Worm (Caenorhabditis elegans): ENCODE measurements around the gene sdz-1.

The sdz-1 gene

DNA sequence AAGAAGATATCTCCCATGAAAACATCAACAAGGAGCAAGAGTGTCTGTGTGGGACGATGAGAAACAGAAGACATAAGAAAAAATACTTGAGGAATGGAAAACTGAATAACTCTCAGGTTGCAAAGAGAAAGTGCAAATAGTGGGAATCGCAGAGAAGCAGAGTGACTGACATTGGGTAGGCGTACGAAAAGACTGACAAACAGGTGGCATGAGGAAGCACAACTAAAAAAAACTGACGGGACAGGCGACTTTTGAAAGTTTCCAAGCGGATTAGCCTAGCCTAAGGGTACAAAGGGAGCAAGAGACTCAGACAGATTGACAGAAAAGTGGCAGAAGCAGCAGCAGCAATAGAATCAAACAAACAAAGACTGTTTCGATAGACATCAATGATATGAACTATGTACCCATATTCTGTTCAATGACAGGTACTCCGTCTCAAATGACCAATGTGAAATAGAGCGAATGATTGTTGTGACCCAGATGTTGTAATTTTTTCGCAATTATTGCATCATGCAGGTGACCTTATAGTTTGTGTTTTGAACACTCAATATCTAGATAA, 34.3 kb upstream of the sdz-1 start (continued):
- TF ChIP-seq ceh-88 (GFP tag; IDR thresholded peaks at IDR 0.05) (no peak), grh-1 (GFP tag; IDR thresholded peaks at IDR 0.05) (no peak), unc-30 (tag; optimal IDR thresholded peaks at IDR 0.05) (no peak), egl-13 (tag; optimal IDR thresholded peaks at IDR 0.05) (no peak), aly-2 (tag; optimal IDR thresholded peaks at IDR 0.05) (no peak), elt-3 (tag; optimal IDR thresholded peaks at IDR 0.05) (peak in 1 of 6 experiments; percentile 3), tbx-2 (tag; optimal IDR thresholded peaks at IDR 0.05) (peak; percentile 48), sup-37 (GFP tag; optimal IDR thresholded peaks at IDR 0.05) (no peak), rnt-1 (tag; optimal IDR thresholded peaks at IDR 0.05) (peak; percentile 72), fkh-8 (tag; optimal IDR thresholded peaks at IDR 0.05) (no peak), nhr-12 (tag; optimal IDR thresholded peaks at IDR 0.05) (no peak), unc-98 (GFP tag; IDR thresholded peaks at IDR 0.05) (no peak), ceh-90 (tag; optimal IDR thresholded peaks at IDR 0.05) (no peak), ceh-8 (GFP tag; optimal IDR thresholded peaks at IDR 0.05) (no peak), tlp-1 (tag; optimal IDR thresholded peaks at IDR 0.05) (no peak), nhr-84 (tag; optimal IDR thresholded peaks at IDR 0.05) (no peak), unc-130 (tag; optimal IDR thresholded peaks at IDR 0.05) (no peak), elt-2 (tag; optimal IDR thresholded peaks at IDR 0.05) (no peak), lin-14 (GFP tag; optimal IDR thresholded peaks at IDR 0.05) (peak; percentile 87), ztf-11 (tag; optimal IDR thresholded peaks at IDR 0.05) (no peak), sox-4 (tag; optimal IDR thresholded peaks at IDR 0.05) (no peak), hlh-17 (GFP tag; optimal IDR thresholded peaks at IDR 0.05; ENCODE audit: borderline replicate concordance) (no peak), nhr-71 (tag; optimal IDR thresholded peaks at IDR 0.05) (peak; percentile 76), nhr-76 (tag; optimal IDR thresholded peaks at IDR 0.05) (no peak), nhr-237 (tag; optimal IDR thresholded peaks at IDR 0.05) (no peak), lin-15B (tag; optimal IDR thresholded peaks at IDR 0.05) (no peak), dsc-1 (tag; optimal IDR thresholded peaks at IDR 0.05) (no peak), jun-1 (tag; optimal IDR thresholded peaks at IDR 0.05) (no peak), efl-1 (optimal IDR thresholded peaks at IDR 0.05) (peak; percentile 14 to 29), efl-1 (GFP tag; optimal IDR thresholded peaks at IDR 0.05 in 1 of 2) (no peak), ceh-82 (tag; optimal IDR thresholded peaks at IDR 0.05) (peak in 2 of 3 experiments; percentile 15 to 33)

DNA sequence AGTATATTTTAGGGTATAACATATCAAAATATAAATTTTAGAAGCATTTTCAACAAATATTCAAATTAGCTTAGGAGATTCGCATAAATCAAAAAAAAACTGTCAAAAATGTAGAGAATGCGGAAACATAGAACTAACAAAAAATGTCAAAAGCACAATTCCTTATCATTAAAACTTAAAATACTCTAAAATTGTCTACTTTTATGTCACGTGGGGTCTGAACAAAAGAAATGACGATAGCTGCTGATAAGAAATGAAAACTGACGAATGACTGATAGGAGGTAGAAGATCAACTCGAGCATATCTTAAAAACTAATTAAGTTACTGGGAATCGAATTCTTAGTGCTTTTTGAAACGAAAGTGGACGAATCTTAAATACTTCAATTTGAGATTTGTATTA, 33.5 kb upstream of the sdz-1 start:
- TF ChIP-seq C04F5.9 (tag; optimal IDR thresholded peaks at IDR 0.05), result no peak
- TF ChIP-seq egl-13 (tag; optimal IDR thresholded peaks at IDR 0.05), result peak; percentile 20
- no peak for TF ChIP-seq jun-1 (tag; optimal IDR thresholded peaks at IDR 0.05)
- TF ChIP-seq nhr-20 (tag; optimal IDR thresholded peaks at IDR 0.05), result no peak
- TF ChIP-seq lin-35 (GFP tag; optimal IDR thresholded peaks at IDR 0.05), result peak in 1 of 2 experiments; percentile 12
- TF ChIP-seq tlp-1 (tag; optimal IDR thresholded peaks at IDR 0.05), result peak; percentile 49
- TF ChIP-seq Y116A8C.19 (tag; optimal IDR thresholded peaks at IDR 0.05; ENCODE audit: borderline replicate concordance), result no peak
- no peak for TF ChIP-seq ets-5 (GFP tag; IDR thresholded peaks at IDR 0.05)
- peak in 1 of 2 experiments; percentile 8 for TF ChIP-seq mdl-1 (tag; optimal IDR thresholded peaks at IDR 0.05)
- TF ChIP-seq ztf-4 (tag; optimal IDR thresholded peaks at IDR 0.05), result no peak
- TF ChIP-seq elt-2 (tag; optimal IDR thresholded peaks at IDR 0.05), result peak; percentile 89

DNA sequence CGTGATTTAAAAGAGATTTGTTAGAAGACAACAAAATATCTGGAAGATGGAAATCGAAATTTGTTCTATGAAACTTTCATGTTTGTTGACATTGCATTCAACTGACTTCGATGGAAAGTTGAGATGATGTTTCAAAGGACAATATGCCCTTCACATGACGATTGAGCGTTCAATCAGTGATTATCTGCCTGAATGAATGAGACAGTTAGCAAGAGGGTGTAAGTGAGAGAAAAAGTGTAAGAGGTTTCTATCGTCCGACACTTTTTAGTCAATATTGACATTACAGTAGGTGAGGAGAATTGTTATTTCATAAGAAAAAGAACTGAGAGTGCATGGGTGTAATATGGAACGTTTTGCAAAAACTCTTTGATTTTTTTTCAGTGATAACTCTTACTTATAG, 33.1 kb upstream of the sdz-1 start:
- TF ChIP-seq egl-27 (tag; optimal IDR thresholded peaks at IDR 0.05) (no peak), lir-3 (tag; optimal IDR thresholded peaks at IDR 0.05; ENCODE audit: poor library complexity) (no peak), C16A3.4 (tag; optimal IDR thresholded peaks at IDR 0.05) (peak; percentile 31), grh-1 (GFP tag; IDR thresholded peaks at IDR 0.05) (no peak), nhr-20 (tag; optimal IDR thresholded peaks at IDR 0.05) (peak; percentile 30), C34B4.2 (tag; optimal IDR thresholded peaks at IDR 0.05) (no peak), nhr-85 (tag) (peak; percentile 49), hlh-4 (tag; optimal IDR thresholded peaks at IDR 0.05) (no peak), fkh-10 (GFP tag; optimal IDR thresholded peaks at IDR 0.05) (no peak), lin-14 (GFP tag; optimal IDR thresholded peaks at IDR 0.05) (peak; percentile 43), fkh-8 (tag; optimal IDR thresholded peaks at IDR 0.05) (no peak), C04F5.9 (tag; optimal IDR thresholded peaks at IDR 0.05) (no peak), fos-1 (tag; optimal IDR thresholded peaks at IDR 0.05) (no peak), mdl-1 (tag; optimal IDR thresholded peaks at IDR 0.05) (peak in 1 of 2 experiments; percentile 57), fkh-4 (tag; optimal IDR thresholded peaks at IDR 0.05; ENCODE audit: borderline replicate concordance) (no peak), nhr-71 (tag; optimal IDR thresholded peaks at IDR 0.05) (peak; percentile 13), blmp-1 (tag; optimal IDR thresholded peaks at IDR 0.05) (peak; percentile 75), elt-3 (tag; optimal IDR thresholded peaks at IDR 0.05) (peak in 4 of 6 experiments; percentile 1 to 95 (median 32)), lin-35 (GFP tag; optimal IDR thresholded peaks at IDR 0.05) (peak in 1 of 2 experiments; percentile 68), irx-1 (tag; optimal IDR thresholded peaks at IDR 0.05) (no peak), rnt-1 (tag; optimal IDR thresholded peaks at IDR 0.05) (no peak), ceh-8 (GFP tag; optimal IDR thresholded peaks at IDR 0.05) (no peak)
